Worm (Caenorhabditis elegans): ENCODE data around the gene C35D10.6.

C35D10.6 gene

DNA sequence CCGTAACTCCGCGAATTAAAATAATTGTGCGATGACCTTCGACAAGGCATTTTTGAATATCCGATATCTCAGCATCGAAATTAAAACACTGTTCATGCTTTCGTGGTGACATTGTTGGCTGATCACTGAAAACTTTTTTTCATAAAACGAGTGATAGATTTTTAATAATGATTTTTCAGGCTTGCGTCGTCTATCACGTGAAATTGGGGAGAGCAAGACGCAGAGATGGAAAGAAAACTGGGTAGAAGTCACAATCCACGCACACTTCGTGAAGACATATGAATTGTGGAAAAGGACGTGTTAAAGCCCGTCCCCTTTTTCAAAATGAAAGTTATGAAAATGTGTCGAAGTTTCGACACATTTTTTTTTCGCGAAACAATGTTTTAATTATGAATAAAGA, 9.4 kb upstream of the C35D10.6 start, which contains the start of gene nonu-1 (continued):
- no peak for TF ChIP-seq egl-43 (GFP tag; IDR thresholded peaks at IDR 0.05)

DNA sequence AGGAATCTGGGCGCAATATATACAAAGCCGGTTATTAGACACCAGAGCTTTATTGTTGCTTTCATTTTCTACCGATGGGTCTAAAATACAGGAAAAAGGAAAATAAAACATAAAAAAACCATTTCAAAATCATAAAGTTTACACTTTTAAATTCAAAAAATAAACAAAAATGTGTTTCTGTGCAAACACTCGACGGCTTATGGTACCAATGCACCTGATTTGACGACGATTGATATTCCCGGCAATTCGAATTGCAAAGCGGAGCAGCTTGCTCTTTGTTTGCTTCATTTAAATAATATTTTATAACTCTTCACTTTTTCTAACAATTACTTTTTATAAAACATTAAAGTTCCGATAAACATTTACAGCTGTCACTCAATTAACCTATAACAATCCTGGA, 9.0 kb upstream of the C35D10.6 start, which contains the start of gene F26A1.1:
F26A1.1 (plus strand) TSS at position 369 of the 400 bp plus-strand sequence.
- TF ChIP-seq skn-1 (tag; optimal IDR thresholded peaks at IDR 0.05): no peak
- TF ChIP-seq fos-1 (tag; optimal IDR thresholded peaks at IDR 0.05): no peak
- TF ChIP-seq dpl-1 (GFP tag; optimal IDR thresholded peaks at IDR 0.05): peak; percentile 70
- TF ChIP-seq lsy-2 (tag; optimal IDR thresholded peaks at IDR 0.05): peak in 1 of 2 experiments; percentile 63
- TF ChIP-seq daf-16 (GFP tag; optimal IDR thresholded peaks at IDR 0.05): no peak
- peak; percentile 6 for TF ChIP-seq daf-16 (tag; optimal IDR thresholded peaks at IDR 0.05)
- no peak for TF ChIP-seq ceh-32 (tag; optimal IDR thresholded peaks at IDR 0.05; ENCODE audit: poor library complexity)
- TF ChIP-seq mes-2 (tag; optimal IDR thresholded peaks at IDR 0.05; ENCODE audit: poor library complexity, severe bottlenecking): peak; percentile 50

- TF ChIP-seq hif-1 (tag; optimal IDR thresholded peaks at IDR 0.05) (no peak), aha-1 (tag) (peak; percentile 75), skn-1 (tag; optimal IDR thresholded peaks at IDR 0.05) (no peak), nhr-102 (tag; optimal IDR thresholded peaks at IDR 0.05) (no peak)
These were observed 7.1 kb upstream of the C35D10.6 start, which contains the start of gene ced-4 for ce11 chrIII:4852025-4852424. Gene ced-4 (plus strand): TSS chrIII:4852325.

DNA sequence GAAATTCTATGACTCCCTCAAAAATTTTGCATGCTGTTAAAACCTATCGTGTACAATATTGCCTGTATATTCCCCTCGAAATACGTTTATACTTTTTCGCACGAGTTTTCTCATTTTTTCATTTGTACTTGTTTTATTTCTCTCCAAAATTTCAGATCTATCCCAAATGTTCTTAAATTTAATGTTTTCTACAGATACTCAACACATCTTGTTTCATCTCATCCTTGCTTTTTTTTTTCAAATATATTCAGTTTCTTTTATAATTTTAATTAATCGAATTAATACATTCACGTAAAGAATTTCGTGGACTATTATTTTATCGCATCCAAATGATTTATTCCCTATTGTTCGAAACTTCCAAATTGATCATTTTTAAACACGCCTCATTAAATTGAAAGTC, 4.2 kb upstream of the C35D10.6 start, which contains the start of gene C35D10.8:
C35D10.8 (plus strand) TSS at position 301 of the 400 bp plus-strand sequence.
- TF ChIP-seq saeg-2 (GFP tag; IDR thresholded peaks at IDR 0.05): no peak

- peak; percentile 35; the same call in 1 of the 2 replicates for TF ChIP-seq lin-38 (GFP tag; IDR thresholded peaks at IDR 0.05)
- no peak for TF ChIP-seq F37D6.2 (tag; optimal IDR thresholded peaks at IDR 0.05)
These were observed 3.0 kb upstream of the C35D10.6 start, which contains the start of gene C35D10.7 for ce11 chrIII:4856109-4856508. Gene C35D10.7 (plus strand): TSS chrIII:4856193.

- TF ChIP-seq unc-62 (GFP tag; optimal IDR thresholded peaks at IDR 0.05 in 1 of 2) (peak in 1 of 2 experiments; percentile 98), unc-62 (tag; optimal IDR thresholded peaks at IDR 0.05) (no peak), nhr-111 (GFP tag; optimal IDR thresholded peaks at IDR 0.05) (no peak)
These were observed 2.1 kb upstream of the C35D10.6 start for ce11 chrIII:4856992-4857391.

DNA sequence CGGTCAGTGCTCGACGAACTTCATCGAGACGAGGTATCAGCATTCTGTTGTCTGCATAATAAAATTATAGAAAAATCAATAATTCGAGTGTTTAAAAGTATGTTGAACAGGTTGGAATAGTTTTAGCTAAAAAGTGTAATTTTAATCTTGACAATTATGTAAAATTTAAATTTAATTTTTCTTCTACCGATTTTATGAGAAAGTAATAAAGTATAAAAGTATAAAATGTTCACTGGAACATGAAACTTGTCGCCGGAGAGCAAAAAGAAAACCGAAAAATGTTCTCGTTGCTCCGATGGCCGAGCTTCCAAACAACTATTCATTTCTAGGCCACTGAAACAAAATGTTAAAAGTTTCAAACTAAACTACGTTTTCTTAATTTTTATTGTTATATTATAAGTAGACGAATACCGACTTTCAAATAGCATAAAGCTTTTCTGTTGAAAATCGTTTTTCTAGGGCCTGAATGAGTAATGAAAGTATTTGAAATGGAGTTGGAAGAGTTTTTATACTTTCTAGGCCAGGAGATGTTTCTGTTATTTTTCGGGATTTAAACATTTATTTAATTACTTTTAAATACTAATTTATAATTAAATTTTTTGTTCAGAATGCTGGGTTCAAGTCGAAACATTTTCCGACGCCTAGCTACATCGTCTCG, 2.7 kb downstream of the C35D10.6 start, which contains the start of the genes C35D10.10 and C35D10.5:
C35D10.10 (minus strand) TSS at position 51 of the 658 bp plus-strand sequence.
C35D10.5 (plus strand) TSS at position 608 of the 658 bp plus-strand sequence.
- TF ChIP-seq hif-1 (tag; optimal IDR thresholded peaks at IDR 0.05) (peak in 1 of 2 experiments; percentile 50), zag-1 (tag; optimal IDR thresholded peaks at IDR 0.05) (no peak), mes-2 (tag; optimal IDR thresholded peaks at IDR 0.05; ENCODE audit: poor library complexity, severe bottlenecking) (peak; percentile 55), nhr-11 (tag; optimal IDR thresholded peaks at IDR 0.05) (no peak), lin-1 (GFP tag; IDR thresholded peaks at IDR 0.05) (no peak), Y5F2A.4 (GFP tag; optimal IDR thresholded peaks at IDR 0.05) (no peak), tra-1 (GFP tag; IDR thresholded peaks at IDR 0.05) (no peak), F37D6.2 (tag; optimal IDR thresholded peaks at IDR 0.05) (no peak), tag-97 (GFP tag; IDR thresholded peaks at IDR 0.05) (no peak), F26F4.8 (GFP tag; conservative IDR thresholded peaks at IDR 0.05) (no peak), ceh-44 (GFP tag; IDR thresholded peaks at IDR 0.05) (no peak), madf-9 (GFP tag; conservative IDR thresholded peaks at IDR 0.05) (no peak), aly-2 (tag; optimal IDR thresholded peaks at IDR 0.05) (no peak), ces-1 (GFP tag; optimal IDR thresholded peaks at IDR 0.05) (no peak), ZK546.5 (tag; optimal IDR thresholded peaks at IDR 0.05) (no peak), ceh-20 (GFP tag; IDR thresholded peaks at IDR 0.05) (no peak), duxl-1 (tag; optimal IDR thresholded peaks at IDR 0.05; ENCODE audit: poor library complexity) (no peak), fos-1 (tag; optimal IDR thresholded peaks at IDR 0.05) (no peak), zip-2 (tag; optimal IDR thresholded peaks at IDR 0.05) (no peak), ceh-82 (tag; optimal IDR thresholded peaks at IDR 0.05) (no peak), cey-2 (tag; optimal IDR thresholded peaks at IDR 0.05; ENCODE audit: borderline replicate concordance, insufficient read depth) (no peak), lin-38 (GFP tag; IDR thresholded peaks at IDR 0.05) (no peak), unc-130 (GFP tag; optimal IDR thresholded peaks at IDR 0.05) (peak; percentile 50), spr-3 (GFP tag; optimal IDR thresholded peaks at IDR 0.05) (no peak)

Measured in whole organism, L4 larva.